ENCODE assay signal across 1 fruit fly cellular context in genomic region chr3R:23157664-23158151, dm6.
TF ChIP-seq lines count a peak whose summit lies in the region.

TSS of gene unk (minus strand) at chr3R:23157862.

TF ChIP-seq in whole organism, embryonic, 481 proteins besides CTCF, POLR2A, EP300 and RAD21 (continued from another document):
- peak; percentile 64 for TF ChIP-seq Lhr (GFP tag; optimal IDR thresholded peaks at IDR 0.05; lab: Kevin White, UChicago)
- TF ChIP-seq gce (GFP tag; IDR thresholded peaks at IDR 0.05; lab: Robert Waterston, UW): no peak
- peak; percentile 50; the same call in 1 of the 4 replicates for TF ChIP-seq Gug (GFP tag; IDR thresholded peaks at IDR 0.05; lab: Robert Waterston, UW)
- TF ChIP-seq al (GFP tag; IDR thresholded peaks at IDR 0.05; lab: Robert Waterston, UW): peak; percentile 38; the same call in 1 of the 2 replicates
- 0 out of 2 replicates have a peak, but pooled peaks have one; percentile 6 for TF ChIP-seq Adf1 (GFP tag; IDR thresholded peaks at IDR 0.05; lab: Robert Waterston, UW)
- peak; percentile 44 for TF ChIP-seq CG33213 (GFP tag; optimal IDR thresholded peaks at IDR 0.05; lab: Kevin White, UChicago)
- TF ChIP-seq Myb (GFP tag; optimal IDR thresholded peaks at IDR 0.05; lab: Kevin White, UChicago): peak; percentile 62
- TF ChIP-seq Dp (GFP tag; optimal IDR thresholded peaks at IDR 0.05; lab: Kevin White, UChicago): peak; percentile 89
- TF ChIP-seq so (GFP tag; IDR thresholded peaks at IDR 0.05; lab: Robert Waterston, UW): peak; percentile 33; the same call in 1 of the 3 replicates
- TF ChIP-seq Dref (GFP tag; IDR thresholded peaks at IDR 0.05; lab: Robert Waterston, UW): peak; percentile 99
- TF ChIP-seq trem (tag; optimal IDR thresholded peaks at IDR 0.05; lab: Kevin White, UChicago): peak; percentile 38
- TF ChIP-seq Opbp (GFP tag; IDR thresholded peaks at IDR 0.05; lab: Robert Waterston, UW; ENCODE audit: partially characterized antibody): peak; percentile 99
- peak; percentile 77 for TF ChIP-seq Rfx (GFP tag; IDR thresholded peaks at IDR 0.05; lab: Robert Waterston, UW)
- peak; percentile 86 for TF ChIP-seq Med (GFP tag; lab: Kevin White, UChicago)
- no peak for TF ChIP-seq Eip74EF (GFP tag; optimal IDR thresholded peaks at IDR 0.05; lab: Kevin White, UChicago)
- peak; percentile 94 for TF ChIP-seq CG2129 (GFP tag; IDR thresholded peaks at IDR 0.05; lab: Robert Waterston, UW; ENCODE audit: partially characterized antibody)
- TF ChIP-seq CG13424 (tag; optimal IDR thresholded peaks at IDR 0.05; lab: Kevin White, UChicago): peak; percentile 17
- TF ChIP-seq vvl (GFP tag; IDR thresholded peaks at IDR 0.05; lab: Robert Waterston, UW): peak; percentile 80; the same call in 1 of the 2 replicates
- no peak for TF ChIP-seq H15 (GFP tag; IDR thresholded peaks at IDR 0.05; lab: Robert Waterston, UW)
- TF ChIP-seq MBD-R2 (GFP tag; IDR thresholded peaks at IDR 0.05; lab: Robert Waterston, UW): peak; percentile 19; the same call in 1 of the 2 replicates
- TF ChIP-seq CG9797 (GFP tag; optimal IDR thresholded peaks at IDR 0.05; lab: Kevin White, UChicago): peak; percentile 51
- peak; percentile 8 to 51 for TF ChIP-seq dpn (GFP tag; optimal IDR thresholded peaks at IDR 0.05; lab: Kevin White, UChicago)
- peak; percentile 99 for TF ChIP-seq knrl (GFP tag; IDR thresholded peaks at IDR 0.05; lab: Robert Waterston, UW; ENCODE audit: partially characterized antibody)
- peak; percentile 57; the same call in 2 of the 3 replicates for TF ChIP-seq row (GFP tag; IDR thresholded peaks at IDR 0.05; lab: Robert Waterston, UW)
- peak; percentile 16 for TF ChIP-seq CG12659 (GFP tag; optimal IDR thresholded peaks at IDR 0.05; lab: Kevin White, UChicago)
- TF ChIP-seq bbx (GFP tag; IDR thresholded peaks at IDR 0.05; lab: Robert Waterston, UW; ENCODE audit: partially characterized antibody): peak; percentile 98
- TF ChIP-seq chinmo (GFP tag; IDR thresholded peaks at IDR 0.05; lab: Robert Waterston, UW; ENCODE audit: partially characterized antibody): peak; percentile 93
- TF ChIP-seq prd (optimal IDR thresholded peaks at IDR 0.05; lab: Kevin White, UChicago): no peak
- TF ChIP-seq prd (GFP tag; IDR thresholded peaks at IDR 0.05; lab: Robert Waterston, UW): no peak
- peak; percentile 94 for TF ChIP-seq Doc3 (GFP tag; IDR thresholded peaks at IDR 0.05; lab: Robert Waterston, UW; ENCODE audit: partially characterized antibody)
- TF ChIP-seq Sox100B (GFP tag; optimal IDR thresholded peaks at IDR 0.05; lab: Kevin White, UChicago): no peak
- TF ChIP-seq CG34422 (GFP tag; IDR thresholded peaks at IDR 0.05; lab: Robert Waterston, UW): peak; percentile 37; the same call in 2 of the 3 replicates
- TF ChIP-seq CG12155 (GFP tag; optimal IDR thresholded peaks at IDR 0.05; lab: Kevin White, UChicago): peak; percentile 33
- TF ChIP-seq Dbx (GFP tag; IDR thresholded peaks at IDR 0.05; lab: Robert Waterston, UW): peak; percentile 52
- TF ChIP-seq CG2712 (tag; optimal IDR thresholded peaks at IDR 0.05; lab: Kevin White, UChicago): peak; percentile 62
TF ChIP-seq in whole organism, embryonic: peak in this region for 140.
